In genomic region chrX:7986551-7986950, dm6 we compare ENCODE assay signal across 4 fruit fly cellular contexts.
A peak's percentile ranks its signal among the peaks of the same experiment; 100 is the strongest.
TF ChIP-seq lines count a peak whose summit lies in the region.

No protein-coding gene starts in this region.

- TF ChIP-seq CTCF in whole organism, embryonic (GFP tag; optimal IDR thresholded peaks at IDR 0.05; lab: Kevin White, UChicago) = no peak

TF ChIP-seq in whole organism, adult, 20 proteins besides CTCF, POLR2A, EP300 and RAD21:
- TF ChIP-seq bab1 (GFP tag; optimal IDR thresholded peaks at IDR 0.05; lab: Kevin White, UChicago) (peak; percentile 31), CG1620 (GFP tag; optimal IDR thresholded peaks at IDR 0.05; lab: Kevin White, UChicago) (peak; percentile 4), tj (GFP tag; optimal IDR thresholded peaks at IDR 0.05; lab: Kevin White, UChicago) (peak; percentile 20), pad (GFP tag; optimal IDR thresholded peaks at IDR 0.05; lab: Kevin White, UChicago) (no peak), toe (GFP tag; optimal IDR thresholded peaks at IDR 0.05; lab: Kevin White, UChicago) (no peak)

TF ChIP-seq in whole organism, embryonic, 481 proteins besides CTCF, POLR2A, EP300 and RAD21:
- TF ChIP-seq CG9437 (GFP tag; optimal IDR thresholded peaks at IDR 0.05; lab: Kevin White, UChicago) = no peak
- peak; percentile 96 for TF ChIP-seq CG2116 (GFP tag; optimal IDR thresholded peaks at IDR 0.05; lab: Kevin White, UChicago)
- TF ChIP-seq CG18619 (GFP tag; optimal IDR thresholded peaks at IDR 0.05; lab: Kevin White, UChicago) = no peak
- peak; percentile 52; the same call in 2 of the 3 replicates for TF ChIP-seq ci (GFP tag; IDR thresholded peaks at IDR 0.05; lab: Robert Waterston, UW)
- TF ChIP-seq Atf-2 (GFP tag; optimal IDR thresholded peaks at IDR 0.05; lab: Kevin White, UChicago) = no peak
- TF ChIP-seq Dp (GFP tag; optimal IDR thresholded peaks at IDR 0.05; lab: Kevin White, UChicago) = peak; percentile 43
- TF ChIP-seq Rfx (GFP tag; IDR thresholded peaks at IDR 0.05; lab: Robert Waterston, UW) = 0 out of 2 replicates have a peak, but pooled peaks have one; percentile 12
- peak; percentile 81 for TF ChIP-seq Myb (GFP tag; optimal IDR thresholded peaks at IDR 0.05; lab: Kevin White, UChicago)
- peak; percentile 72 for TF ChIP-seq Ets97D (GFP tag; optimal IDR thresholded peaks at IDR 0.05; lab: Kevin White, UChicago)
- TF ChIP-seq E2f2 (GFP tag; IDR thresholded peaks at IDR 0.05; lab: Robert Waterston, UW) = peak; percentile 58
- TF ChIP-seq stwl (tag; optimal IDR thresholded peaks at IDR 0.05; lab: Kevin White, UChicago) = peak; percentile 64
- peak; percentile 13 for TF ChIP-seq CG1603 (tag; optimal IDR thresholded peaks at IDR 0.05; lab: Kevin White, UChicago)
- TF ChIP-seq inv (GFP tag; IDR thresholded peaks at IDR 0.05; lab: Robert Waterston, UW; ENCODE audit: partially characterized antibody) = no peak
- TF ChIP-seq CoRest (tag; optimal IDR thresholded peaks at IDR 0.05; lab: Kevin White, UChicago) = peak; percentile 16
- peak; percentile 17 for TF ChIP-seq pzg (GFP tag; optimal IDR thresholded peaks at IDR 0.05; lab: Kevin White, UChicago)
- peak; percentile 61 for TF ChIP-seq phol (tag; optimal IDR thresholded peaks at IDR 0.05; lab: Kevin White, UChicago)

TF ChIP-seq in whole organism, prepupa, 60 proteins besides CTCF, POLR2A, EP300 and RAD21:
- no peak for TF ChIP-seq CG10669 (GFP tag; optimal IDR thresholded peaks at IDR 0.05; lab: Kevin White, UChicago)
- TF ChIP-seq CG6808 (GFP tag; optimal IDR thresholded peaks at IDR 0.05; lab: Kevin White, UChicago) = peak; percentile 25
- no peak for TF ChIP-seq CG6854 (GFP tag; optimal IDR thresholded peaks at IDR 0.05; lab: Kevin White, UChicago)
- TF ChIP-seq esn (GFP tag; optimal IDR thresholded peaks at IDR 0.05; lab: Kevin White, UChicago) = peak; percentile 13
- no peak for TF ChIP-seq CG6276 (GFP tag; optimal IDR thresholded peaks at IDR 0.05; lab: Kevin White, UChicago)
- peak; percentile 5 for TF ChIP-seq Smox (GFP tag; optimal IDR thresholded peaks at IDR 0.05; lab: Kevin White, UChicago)
- TF ChIP-seq Eip78C (GFP tag; lab: Kevin White, UChicago) = peak; percentile 18

TF ChIP-seq in whole organism, wandering third instar larva, 38 proteins besides CTCF, POLR2A, EP300 and RAD21:
- no peak for TF ChIP-seq woc (GFP tag; optimal IDR thresholded peaks at IDR 0.05; lab: Kevin White, UChicago)
- TF ChIP-seq HLH106 (tag; optimal IDR thresholded peaks at IDR 0.05; lab: Kevin White, UChicago) = peak; percentile 25
- TF ChIP-seq CG9705 (GFP tag; optimal IDR thresholded peaks at IDR 0.05; lab: Kevin White, UChicago) = peak; percentile 9
